Fruit fly (Drosophila melanogaster): Measurements from ENCODE around the gene PIG-P.

Gene PIG-P

DNA sequence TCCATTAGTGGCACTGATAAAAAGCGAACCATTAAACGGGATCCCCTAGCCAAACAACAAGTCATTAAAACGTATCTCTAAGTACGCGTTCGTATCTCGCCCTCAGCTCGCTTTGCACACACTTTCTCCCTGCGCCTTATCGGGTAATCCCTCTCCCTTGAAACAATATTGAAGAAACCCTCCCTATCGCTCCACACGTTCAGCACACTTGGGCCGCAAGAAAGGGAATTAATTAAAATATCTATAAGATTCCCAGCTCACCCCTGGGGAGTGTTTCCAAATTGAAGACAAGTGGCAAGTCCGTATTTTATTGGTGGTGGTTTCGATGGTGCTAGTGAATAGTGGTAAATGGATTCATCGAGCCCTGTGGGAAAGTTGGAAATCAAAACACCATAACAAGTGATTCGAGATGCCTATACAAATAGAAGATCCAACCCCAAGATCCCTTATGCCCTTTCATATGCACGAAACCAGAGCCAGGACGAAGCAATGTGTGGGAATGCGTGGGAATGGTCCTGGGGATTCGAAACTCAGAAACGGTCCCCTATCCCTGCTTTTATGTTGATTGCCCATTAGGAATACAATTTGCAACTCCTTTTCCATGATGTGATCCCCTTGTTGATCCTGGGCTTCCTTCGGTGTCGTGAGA lies 48.1 kb downstream of the PIG-P start (continued):
- TF ChIP-seq CG8281 (tag; optimal IDR thresholded peaks at IDR 0.05) (no peak), CG12104 (GFP tag; optimal IDR thresholded peaks at IDR 0.05) (no peak), CG10267 (tag; optimal IDR thresholded peaks at IDR 0.05) (no peak), HLHmδ (GFP tag; optimal IDR thresholded peaks at IDR 0.05) (peak; percentile 87), Six4 (GFP tag; optimal IDR thresholded peaks at IDR 0.05) (no peak), D (optimal IDR thresholded peaks at IDR 0.05) (peak; percentile 8), D (GFP tag; optimal IDR thresholded peaks at IDR 0.05) (no peak), CG2202 (tag; optimal IDR thresholded peaks at IDR 0.05) (no peak)

DNA sequence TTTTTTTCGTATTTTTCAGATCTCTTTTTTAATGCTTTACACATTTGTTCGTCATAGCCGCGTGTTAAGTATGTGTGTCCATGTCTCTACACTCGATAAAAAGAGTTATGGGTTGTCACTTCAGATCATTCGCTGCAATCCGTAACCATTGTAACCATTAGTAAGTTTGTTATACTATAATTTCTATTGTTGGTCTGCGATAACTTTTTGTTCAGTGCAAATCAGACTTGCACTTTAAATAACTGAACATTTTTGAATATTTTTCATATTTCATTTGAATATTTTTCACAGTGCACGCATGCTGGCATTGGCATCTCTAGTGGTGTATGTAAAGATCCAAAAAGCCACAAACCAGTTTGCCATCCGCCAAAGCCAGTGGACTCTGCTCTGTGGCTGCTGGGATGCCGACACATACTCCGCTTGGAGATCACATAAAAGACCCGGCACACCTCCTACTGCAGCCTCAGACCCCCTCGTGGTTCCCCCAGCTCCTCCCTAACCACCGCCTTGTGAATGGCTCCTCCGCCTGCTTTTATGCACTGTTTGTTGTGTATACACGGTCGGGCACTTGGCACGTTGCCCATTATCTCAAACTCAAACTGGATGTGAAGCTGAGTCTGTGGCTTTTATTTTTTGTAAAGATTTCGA lies 49.0 kb downstream of the PIG-P start:
- no peak for TF ChIP-seq CG1832 (GFP tag; optimal IDR thresholded peaks at IDR 0.05)
- peak; percentile 84 for TF ChIP-seq Mes4 (GFP tag; optimal IDR thresholded peaks at IDR 0.05)
- TF ChIP-seq nerfin-2 (GFP tag; IDR thresholded peaks at IDR 0.05; ENCODE audit: partially characterized antibody), result no peak
- peak; percentile 98 for TF ChIP-seq HLHmδ (GFP tag; optimal IDR thresholded peaks at IDR 0.05)
- peak; percentile 66 for TF ChIP-seq CG3065 (GFP tag; optimal IDR thresholded peaks at IDR 0.05)
- TF ChIP-seq CG12659 (GFP tag; optimal IDR thresholded peaks at IDR 0.05), result peak; percentile 87
- no peak for TF ChIP-seq hbn (GFP tag; IDR thresholded peaks at IDR 0.05; ENCODE audit: partially characterized antibody)
- peak; percentile 76 for TF ChIP-seq CG18476 (GFP tag; optimal IDR thresholded peaks at IDR 0.05)
- TF ChIP-seq fu2 (GFP tag; optimal IDR thresholded peaks at IDR 0.05), result peak; percentile 67
- no peak for TF ChIP-seq sug (tag; optimal IDR thresholded peaks at IDR 0.05)
- TF ChIP-seq CG14860 (GFP tag; IDR thresholded peaks at IDR 0.05; ENCODE audit: partially characterized antibody), result no peak
- peak; percentile 84; the same call in 2 of the 3 replicates for TF ChIP-seq gce (GFP tag; IDR thresholded peaks at IDR 0.05)
- TF ChIP-seq ham (GFP tag; IDR thresholded peaks at IDR 0.05), result no peak
- peak; percentile 86 to 87 for TF ChIP-seq Pdp1 (GFP tag; optimal IDR thresholded peaks at IDR 0.05)
- TF ChIP-seq CG14710 (tag; optimal IDR thresholded peaks at IDR 0.05), result peak; percentile 88
- peak; percentile 37 for TF ChIP-seq Ets97D (GFP tag; optimal IDR thresholded peaks at IDR 0.05)
- peak; percentile 60; the same call in 1 of the 2 replicates for TF ChIP-seq Nf-YA (GFP tag; IDR thresholded peaks at IDR 0.05)
- peak; percentile 78 for TF ChIP-seq CG9817 (tag; optimal IDR thresholded peaks at IDR 0.05)
- TF ChIP-seq Meics (GFP tag; optimal IDR thresholded peaks at IDR 0.05), result peak; percentile 82
- TF ChIP-seq Hmx (GFP tag; optimal IDR thresholded peaks at IDR 0.05), result peak; percentile 60
- peak; percentile 72 for TF ChIP-seq onecut (GFP tag; IDR thresholded peaks at IDR 0.05)
- TF ChIP-seq YL-1 (GFP tag; optimal IDR thresholded peaks at IDR 0.05), result no peak
- peak; percentile 83 for TF ChIP-seq gsb-n (tag; optimal IDR thresholded peaks at IDR 0.05)
- TF ChIP-seq Atf3 (GFP tag; optimal IDR thresholded peaks at IDR 0.05), result peak; percentile 84
- peak; percentile 93 for TF ChIP-seq dmrt99B (tag; optimal IDR thresholded peaks at IDR 0.05)
- TF ChIP-seq ash1 (GFP tag; optimal IDR thresholded peaks at IDR 0.05), result no peak
- TF ChIP-seq Abd-B (GFP tag; optimal IDR thresholded peaks at IDR 0.05), result peak; percentile 83
- peak; percentile 81 for TF ChIP-seq HHEX (GFP tag; optimal IDR thresholded peaks at IDR 0.05)
- peak; percentile 86 for TF ChIP-seq stc (GFP tag; IDR thresholded peaks at IDR 0.05)
- peak; percentile 90 for TF ChIP-seq tin (GFP tag; optimal IDR thresholded peaks at IDR 0.05)
- peak; percentile 72 to 91 for TF ChIP-seq Hr51 (GFP tag; optimal IDR thresholded peaks at IDR 0.05)
- TF ChIP-seq CG13287 (GFP tag; IDR thresholded peaks at IDR 0.05; ENCODE audit: partially characterized antibody), result no peak
- peak; percentile 85 for TF ChIP-seq CG10267 (tag; optimal IDR thresholded peaks at IDR 0.05)
- peak; percentile 67 for TF ChIP-seq Gsc (GFP tag; IDR thresholded peaks at IDR 0.05)
- TF ChIP-seq Dek (tag; optimal IDR thresholded peaks at IDR 0.05), result peak; percentile 80
- peak; percentile 73 for TF ChIP-seq chm (GFP tag; IDR thresholded peaks at IDR 0.05)
- no peak for TF ChIP-seq amos (GFP tag; IDR thresholded peaks at IDR 0.05; ENCODE audit: partially characterized antibody)
- peak; percentile 87 for TF ChIP-seq Mad (GFP tag; optimal IDR thresholded peaks at IDR 0.05)
- peak; percentile 86 for TF ChIP-seq CHES-1-like (GFP tag; optimal IDR thresholded peaks at IDR 0.05)
- TF ChIP-seq Dref (GFP tag; IDR thresholded peaks at IDR 0.05), result no peak

Data from whole organism, embryonic.